ENCODE assay signal across 4 worm cellular contexts in genomic region chrV:17513831-17514230, ce11.
TF ChIP-seq lines count a peak whose summit lies in the region.

No protein-coding gene starts in this region.

TF ChIP-seq in whole organism, L4 larva, 104 proteins besides CTCF, POLR2A, EP300 and RAD21:
- 0 out of 2 replicates have a peak, but pooled peaks have one; percentile 26 for TF ChIP-seq vab-7 (GFP tag; IDR thresholded peaks at IDR 0.05; lab: Robert Waterston, UW)
- TF ChIP-seq pha-4 (GFP tag; IDR thresholded peaks at IDR 0.05; lab: Robert Waterston, UW): no peak
- TF ChIP-seq pha-4 (tag; optimal IDR thresholded peaks at IDR 0.05; lab: Kevin White, UChicago): no peak
- no peak for TF ChIP-seq ztf-11 (tag; optimal IDR thresholded peaks at IDR 0.05; lab: Kevin White, UChicago)
- peak; percentile 28; the same call in 1 of the 2 replicates for TF ChIP-seq lim-7 (GFP tag; IDR thresholded peaks at IDR 0.05; lab: Robert Waterston, UW)
- no peak for TF ChIP-seq sdz-12 (GFP tag; optimal IDR thresholded peaks at IDR 0.05; lab: Kevin White, UChicago)
- no peak for TF ChIP-seq F37D6.2 (tag; optimal IDR thresholded peaks at IDR 0.05; lab: Kevin White, UChicago)

TF ChIP-seq in whole organism, early embryonic, 17 proteins besides CTCF, POLR2A, EP300 and RAD21:
- TF ChIP-seq ama-1 (optimal IDR thresholded peaks at IDR 0.05; lab: Kevin White, UChicago) (no peak), pes-1 (GFP tag; IDR thresholded peaks at IDR 0.05; lab: Robert Waterston, UW) (peak; percentile 51; the same call in 1 of the 2 replicates), tbx-37 (GFP tag; conservative IDR thresholded peaks at IDR 0.05; lab: Robert Waterston, UW) (0 out of 2 replicates have a peak, but pooled peaks have one; percentile 8)

TF ChIP-seq in whole organism, midembryonic, 9 proteins besides CTCF, POLR2A, EP300 and RAD21:
- TF ChIP-seq klf-2 (GFP tag; conservative IDR thresholded peaks at IDR 0.05; lab: Robert Waterston, UW): no peak
- TF ChIP-seq med-1 (GFP tag; optimal IDR thresholded peaks at IDR 0.05; lab: Kevin White, UChicago; ENCODE audit: insufficient read depth): no peak
- TF ChIP-seq tab-1 (GFP tag; IDR thresholded peaks at IDR 0.05; lab: Robert Waterston, UW): no peak
- TF ChIP-seq ref-1 (GFP tag; conservative IDR thresholded peaks at IDR 0.05; lab: Robert Waterston, UW): 0 out of 2 replicates have a peak, but pooled peaks have one; percentile 10
TF ChIP-seq in whole organism, midembryonic: peak in this region for 1.

TF ChIP-seq in whole organism, young adult, 124 proteins besides CTCF, POLR2A, EP300 and RAD21:
- TF ChIP-seq ztf-18 (tag; optimal IDR thresholded peaks at IDR 0.05; lab: Kevin White, UChicago) (peak; percentile 25), nhr-27 (tag; optimal IDR thresholded peaks at IDR 0.05; lab: Kevin White, UChicago) (no peak), attf-6 (GFP tag; IDR thresholded peaks at IDR 0.05; lab: Robert Waterston, UW) (peak; percentile 67; the same call in 1 of the 2 replicates), sptf-2 (GFP tag; optimal IDR thresholded peaks at IDR 0.05; lab: Kevin White, UChicago) (no peak), madf-8 (GFP tag; conservative IDR thresholded peaks at IDR 0.05; lab: Robert Waterston, UW) (no peak), attf-3 (GFP tag; conservative IDR thresholded peaks at IDR 0.05; lab: Robert Waterston, UW) (no peak), hrde-1 (tag; optimal IDR thresholded peaks at IDR 0.05; lab: Kevin White, UChicago; ENCODE audit: borderline replicate concordance) (peak; percentile 50), gei-17 (GFP tag; optimal IDR thresholded peaks at IDR 0.05; lab: Kevin White, UChicago) (no peak), B0261.1 (tag; optimal IDR thresholded peaks at IDR 0.05; lab: Kevin White, UChicago) (peak; percentile 44), D2030.7 (GFP tag; IDR thresholded peaks at IDR 0.05; lab: Robert Waterston, UW) (no peak), tbx-9 (tag; optimal IDR thresholded peaks at IDR 0.05; lab: Kevin White, UChicago; ENCODE audit: borderline replicate concordance) (no peak), ztf-25 (GFP tag; IDR thresholded peaks at IDR 0.05; lab: Robert Waterston, UW) (0 out of 2 replicates have a peak, but pooled peaks have one; percentile 50), egl-18 (GFP tag; IDR thresholded peaks at IDR 0.05; lab: Robert Waterston, UW) (no peak), madf-6 (GFP tag; IDR thresholded peaks at IDR 0.05; lab: Robert Waterston, UW) (0 out of 2 replicates have a peak, but pooled peaks have one; percentile 27), tbp1 (GFP tag; optimal IDR thresholded peaks at IDR 0.05; lab: Kevin White, UChicago) (peak; percentile 73), rpc-1 (optimal IDR thresholded peaks at IDR 0.05; lab: Kevin White, UChicago) (peak; percentile 47), rpc-1 (tag; optimal IDR thresholded peaks at IDR 0.05; lab: Kevin White, UChicago) (peak; percentile 79), ama-1 (optimal IDR thresholded peaks at IDR 0.05; lab: Kevin White, UChicago) (no peak), ama-1 (GFP tag; optimal IDR thresholded peaks at IDR 0.05; lab: Kevin White, UChicago) (no peak), unc-62 (GFP tag; optimal IDR thresholded peaks at IDR 0.05; lab: Kevin White, UChicago) (no peak), nhr-179 (tag; optimal IDR thresholded peaks at IDR 0.05; lab: Kevin White, UChicago) (no peak), fkh-3 (tag; optimal IDR thresholded peaks at IDR 0.05; lab: Kevin White, UChicago) (no peak), B0035.1 (tag; optimal IDR thresholded peaks at IDR 0.05; lab: Kevin White, UChicago) (no peak), nhr-90 (tag; optimal IDR thresholded peaks at IDR 0.05; lab: Kevin White, UChicago) (no peak), lin-26 (GFP tag; IDR thresholded peaks at IDR 0.05; lab: Robert Waterston, UW) (peak; percentile 64; the same call in 1 of the 2 replicates)
